Fruit fly (Drosophila melanogaster) whole organism, wandering third instar larva: Measurements from ENCODE around the gene Cdep.

Experiments
- Abd-B ChIP-seq: fragments of >200 bp; optimal IDR thresholded peaks from 2 replicates; lab custom pipeline; 2017; ENCODE audit warnings: missing biosample characterization, missing genetic modification characterization
- CG32264 ChIP-seq: fragments of 200-800 bp; sonication (Bioruptor generic); optimal IDR thresholded peaks from 2 replicates; lab custom pipeline; 2016; ENCODE audit warnings: missing biosample characterization, missing genetic modification characterization
- CG9705 ChIP-seq: fragments of 200-800 bp; sonication (Bioruptor generic); optimal IDR thresholded peaks from 2 replicates; lab custom pipeline; 2018; ENCODE audit warnings: missing biosample characterization, mild to moderate bottlenecking, missing genetic modification characterization
- CrebA ChIP-seq: fragments of 200-800 bp; sonication (Bioruptor generic); optimal IDR thresholded peaks from 2 replicates; lab custom pipeline; 2016; ENCODE audit warnings: missing biosample characterization, mild to moderate bottlenecking, missing genetic modification characterization, borderline replicate concordance
- Dfd ChIP-seq: fragments of >200 bp; optimal IDR thresholded peaks from 2 replicates; lab custom pipeline; 2017; ENCODE audit warnings: missing biosample characterization, missing genetic modification characterization
- Dif ChIP-seq: fragments of 200-275, 200-300 bp; sonication (Bioruptor generic); optimal IDR thresholded peaks from 2 replicates; lab custom pipeline; 2018; ENCODE audit warnings: missing biosample characterization, missing genetic modification characterization; ENCODE audit not compliant: partially characterized antibody
- HLH106 ChIP-seq: fragments of 200-800 bp; optimal IDR thresholded peaks from 3 replicates; lab custom pipeline; 2019; ENCODE audit warnings: missing biosample characterization, mild to moderate bottlenecking, missing genetic modification characterization, moderate library complexity
- Hnf4 ChIP-seq: fragments of 200-800 bp; sonication (Bioruptor generic); optimal IDR thresholded peaks from 2 replicates; lab custom pipeline; 2016; ENCODE audit warnings: missing biosample characterization, mild to moderate bottlenecking, missing genetic modification characterization
- Hr78 ChIP-seq: fragments of >200 bp; optimal IDR thresholded peaks from 2 replicates; lab custom pipeline; 2017; ENCODE audit warnings: missing biosample characterization, missing genetic modification characterization
- Jra ChIP-seq: sonication (Bioruptor generic); optimal IDR thresholded peaks from 2 replicates; lab custom pipeline; 2016; ENCODE audit warnings: missing biosample characterization, missing genetic modification characterization
- Mio ChIP-seq: sonication (Bioruptor generic); optimal IDR thresholded peaks from 2 replicates; lab custom pipeline; 2016; ENCODE audit warnings: missing biosample characterization, missing genetic modification characterization
- Myc ChIP-seq: fragments of >200 bp; optimal IDR thresholded peaks from 2 replicates; lab custom pipeline; 2017
- N ChIP-seq: fragments of >200 bp; optimal IDR thresholded peaks from 2 replicates; lab custom pipeline; 2018; ENCODE audit warnings: missing biosample characterization, missing external identifiers, missing genetic modification characterization
- OdsH ChIP-seq: fragments of 200-800 bp; sonication (Bioruptor generic); optimal IDR thresholded peaks from 2 replicates; lab custom pipeline; 2016; ENCODE audit warnings: missing biosample characterization, mild to moderate bottlenecking, missing genetic modification characterization
- Rel ChIP-seq, 2 experiments: fragments of 200-800 bp; sonication (Bioruptor generic) in 1 of 2; optimal IDR thresholded peaks; 2 replicates in 1 of 2; 3 replicates in 1 of 2; lab custom pipeline; 2016 to 2019; ENCODE audit warnings: mild to moderate bottlenecking in 2 of 2, missing biosample characterization in 2 of 2, missing genetic modification characterization in 2 of 2, moderate library complexity in 1 of 2
- Sp1 ChIP-seq: fragments of 200-800 bp; sonication (Bioruptor generic); optimal IDR thresholded peaks from 3 replicates; lab custom pipeline; 2019; ENCODE audit warnings: missing biosample characterization, mild to moderate bottlenecking, missing genetic modification characterization, moderate library complexity
- Vsx2 ChIP-seq: fragments of 200-300, 225-300 bp; sonication (Bioruptor generic); optimal IDR thresholded peaks from 2 replicates; lab custom pipeline; 2018; ENCODE audit warnings: missing biosample characterization, missing genetic modification characterization; ENCODE audit not compliant: partially characterized antibody
- br ChIP-seq: fragments of 200-800 bp; sonication (Bioruptor generic); optimal IDR thresholded peaks from 2 replicates; lab custom pipeline; 2016; ENCODE audit warnings: missing biosample characterization, missing genetic modification characterization
- brk ChIP-seq: fragments of 200-800 bp; sonication (Bioruptor generic); optimal IDR thresholded peaks from 2 replicates; lab custom pipeline; 2016; ENCODE audit warnings: missing biosample characterization, mild to moderate bottlenecking, missing genetic modification characterization
- dl ChIP-seq, 2 experiments: fragments of 175-275, 200-275 bp in 1 of 2; fragments of 200-275 bp in 1 of 2; sonication (Bioruptor generic); optimal IDR thresholded peaks; lab custom pipeline; 2018; ENCODE audit warnings: mild to moderate bottlenecking in 2 of 2, missing biosample characterization in 2 of 2, missing genetic modification characterization in 2 of 2, moderate library complexity in 2 of 2; ENCODE audit not compliant: partially characterized antibody in 2 of 2, insufficient read depth in 1 of 2
- dmrt93B ChIP-seq: fragments of 200-800 bp; sonication (Bioruptor generic); optimal IDR thresholded peaks from 2 replicates; lab custom pipeline; 2018; ENCODE audit warnings: missing biosample characterization, mild to moderate bottlenecking, missing genetic modification characterization
- dsf ChIP-seq: sonication (Bioruptor generic); optimal IDR thresholded peaks from 2 replicates; lab custom pipeline; 2016; ENCODE audit warnings: missing biosample characterization, missing genetic modification characterization, borderline replicate concordance
- ey ChIP-seq: fragments of 200-800 bp; sonication (Bioruptor generic); optimal IDR thresholded peaks from 2 replicates; lab custom pipeline; 2016; ENCODE audit warnings: missing biosample characterization, missing genetic modification characterization
- foxo ChIP-seq, 2 experiments: fragments of 200-800 bp; sonication (Bioruptor generic); optimal IDR thresholded peaks; 2 replicates in 1 of 2; 3 replicates in 1 of 2; lab custom pipeline; 2016 to 2017; ENCODE audit warnings: missing biosample characterization in 2 of 2, missing genetic modification characterization in 2 of 2
- fru ChIP-seq: fragments of 200-800 bp; sonication (Bioruptor generic); optimal IDR thresholded peaks from 3 replicates; lab custom pipeline; 2016; ENCODE audit warnings: missing biosample characterization, mild to moderate bottlenecking, missing genetic modification characterization
- h ChIP-seq: fragments of 200-800 bp; sonication (Bioruptor generic); optimal IDR thresholded peaks from 3 replicates; lab custom pipeline; 2016; ENCODE audit warnings: missing biosample characterization, mild to moderate bottlenecking, missing genetic modification characterization
- jim ChIP-seq: fragments of 175-275, 200-325 bp; sonication (Bioruptor generic); optimal IDR thresholded peaks from 2 replicates; lab custom pipeline; 2016; ENCODE audit warnings: missing biosample characterization, mild to moderate bottlenecking, missing genetic modification characterization
- lola ChIP-seq: fragments of >200 bp; optimal IDR thresholded peaks from 2 replicates; lab custom pipeline; 2017; ENCODE audit warnings: missing biosample characterization, missing genetic modification characterization
- psq ChIP-seq: fragments of 200-800 bp; sonication (Bioruptor generic); optimal IDR thresholded peaks from 3 replicates; lab custom pipeline; 2017; ENCODE audit warnings: missing biosample characterization, mild to moderate bottlenecking, missing genetic modification characterization, moderate library complexity
- rgr ChIP-seq: fragments of 200-800 bp; sonication (Bioruptor generic); optimal IDR thresholded peaks from 3 replicates; lab custom pipeline; 2016; ENCODE audit warnings: missing biosample characterization, mild to moderate bottlenecking, missing genetic modification characterization
- sage ChIP-seq: fragments of 200-800 bp; sonication (Bioruptor generic); optimal IDR thresholded peaks from 2 replicates; lab custom pipeline; 2016; ENCODE audit warnings: missing biosample characterization, mild to moderate bottlenecking, missing genetic modification characterization
- sv ChIP-seq: fragments of 200-800 bp; sonication (Bioruptor generic); optimal IDR thresholded peaks from 3 replicates; lab custom pipeline; 2016; ENCODE audit warnings: missing biosample characterization, missing genetic modification characterization
- tai ChIP-seq: sonication (Bioruptor generic); optimal IDR thresholded peaks from 2 replicates; lab custom pipeline; 2016; ENCODE audit warnings: missing biosample characterization, missing genetic modification characterization
- woc ChIP-seq: sonication (Bioruptor generic); optimal IDR thresholded peaks from 2 replicates; lab custom pipeline; 2016; ENCODE audit warnings: missing biosample characterization, mild to moderate bottlenecking, missing genetic modification characterization

Cdep gene

dm6 chr3R:4883186-4883746, 27.1 kb upstream of the Cdep start:
- peak; percentile 87 for TF ChIP-seq br (GFP tag; lab: Kevin White, UChicago)
- peak; percentile 86 for TF ChIP-seq rgr (GFP tag; lab: Kevin White, UChicago)
- TF ChIP-seq Myc (lab: Kevin White, UChicago), result no peak
- peak; percentile 83 for TF ChIP-seq CG9705 (GFP tag; lab: Kevin White, UChicago)
- peak; percentile 83 for TF ChIP-seq psq
- peak; percentile 75 for TF ChIP-seq brk (GFP tag; lab: Kevin White, UChicago)
- TF ChIP-seq HLH106, result peak; percentile 92
- peak; percentile 41 for TF ChIP-seq Jra
- peak; percentile 92 for TF ChIP-seq Sp1 (GFP tag; lab: Kevin White, UChicago)
- peak; percentile 88 for TF ChIP-seq ey (GFP tag; lab: Kevin White, UChicago)
- no peak for TF ChIP-seq CrebA (GFP tag; lab: Kevin White, UChicago)
- no peak for TF ChIP-seq dl (GFP tag; optimal IDR thresholded peaks at IDR 0.05; lab: Kevin White, UChicago; ENCODE audit: insufficient read depth in 1 of 2, partially characterized antibody in 2 of 2)
- TF ChIP-seq lola (GFP tag; lab: Kevin White, UChicago), result no peak
- no peak for TF ChIP-seq Hr78 (GFP tag; lab: Kevin White, UChicago)
- no peak for TF ChIP-seq Abd-B
- TF ChIP-seq sv (GFP tag; lab: Kevin White, UChicago), result no peak
- no peak for TF ChIP-seq tai
- no peak for TF ChIP-seq Dif (GFP tag; lab: Kevin White, UChicago)
- TF ChIP-seq Vsx2 (GFP tag; lab: Kevin White, UChicago), result peak; percentile 19
- TF ChIP-seq h (GFP tag; lab: Kevin White, UChicago), result peak; percentile 87
- peak; percentile 81 for TF ChIP-seq dmrt93B (GFP tag; lab: Kevin White, UChicago)
- TF ChIP-seq fru (GFP tag; lab: Kevin White, UChicago), result peak; percentile 92
- peak; percentile 79 for TF ChIP-seq Hnf4 (GFP tag; lab: Kevin White, UChicago)
- TF ChIP-seq sage (GFP tag; lab: Kevin White, UChicago), result peak; percentile 63
- TF ChIP-seq woc (GFP tag; lab: Kevin White, UChicago), result peak; percentile 78
- TF ChIP-seq OdsH (GFP tag; lab: Kevin White, UChicago), result peak; percentile 90
- no peak for TF ChIP-seq N
- TF ChIP-seq foxo (GFP tag; optimal IDR thresholded peaks at IDR 0.05; lab: Kevin White, UChicago), result peak in 1 of 2 experiments; percentile 90
- TF ChIP-seq jim (GFP tag; lab: Kevin White, UChicago), result no peak
- no peak for TF ChIP-seq Mio (GFP tag; lab: Kevin White, UChicago)
- TF ChIP-seq Rel (GFP tag; optimal IDR thresholded peaks at IDR 0.05; lab: Kevin White, UChicago), result no peak
- TF ChIP-seq Rel (tag; optimal IDR thresholded peaks at IDR 0.05; lab: Kevin White, UChicago), result peak; percentile 39
- TF ChIP-seq dsf (GFP tag; lab: Kevin White, UChicago), result peak; percentile 16
- no peak for TF ChIP-seq Dfd (GFP tag; lab: Kevin White, UChicago)
- TF ChIP-seq CG32264 (GFP tag; lab: Kevin White, UChicago), result peak; percentile 53

dm6 chr3R:4883864-4884263, 26.5 kb upstream of the Cdep start:
- peak; percentile 53 for TF ChIP-seq h (GFP tag; lab: Kevin White, UChicago)
- peak; percentile 3 for TF ChIP-seq Jra
- no peak for TF ChIP-seq Hr78 (GFP tag; lab: Kevin White, UChicago)
- TF ChIP-seq ey (GFP tag; lab: Kevin White, UChicago), result peak; percentile 61
- no peak for TF ChIP-seq Vsx2 (GFP tag; lab: Kevin White, UChicago)
- TF ChIP-seq CrebA (GFP tag; lab: Kevin White, UChicago), result no peak
- TF ChIP-seq Sp1 (GFP tag; lab: Kevin White, UChicago), result peak; percentile 31
- peak; percentile 62 for TF ChIP-seq rgr (GFP tag; lab: Kevin White, UChicago)
- TF ChIP-seq Mio (GFP tag; lab: Kevin White, UChicago), result no peak
- no peak for TF ChIP-seq Myc (lab: Kevin White, UChicago)
- TF ChIP-seq foxo (GFP tag; optimal IDR thresholded peaks at IDR 0.05; lab: Kevin White, UChicago), result peak in 1 of 2 experiments; percentile 59
- no peak for TF ChIP-seq dl (GFP tag; optimal IDR thresholded peaks at IDR 0.05; lab: Kevin White, UChicago; ENCODE audit: insufficient read depth in 1 of 2, partially characterized antibody in 2 of 2)
- no peak for TF ChIP-seq tai
- TF ChIP-seq fru (GFP tag; lab: Kevin White, UChicago), result peak; percentile 9
- no peak for TF ChIP-seq lola (GFP tag; lab: Kevin White, UChicago)
- no peak for TF ChIP-seq Dfd (GFP tag; lab: Kevin White, UChicago)
- no peak for TF ChIP-seq psq
- peak; percentile 25 for TF ChIP-seq OdsH (GFP tag; lab: Kevin White, UChicago)
- TF ChIP-seq Abd-B, result no peak
- TF ChIP-seq HLH106, result peak; percentile 48
- peak; percentile 12 for TF ChIP-seq CG9705 (GFP tag; lab: Kevin White, UChicago)
- peak; percentile 43 for TF ChIP-seq dmrt93B (GFP tag; lab: Kevin White, UChicago)
- TF ChIP-seq brk (GFP tag; lab: Kevin White, UChicago), result no peak
- TF ChIP-seq Hnf4 (GFP tag; lab: Kevin White, UChicago), result peak; percentile 40
- TF ChIP-seq br (GFP tag; lab: Kevin White, UChicago), result peak; percentile 37
- TF ChIP-seq, all 38 proteins: peak for 13
